Worm (Caenorhabditis elegans) whole organism, early embryonic: ENCODE results near the gene fbxa-213.

Experiments
- B0310.2 ChIP-seq: sonication (generic microtip); optimal IDR thresholded peaks from 2 replicates; lab custom pipeline; 2016; ENCODE audit warnings: mild to moderate bottlenecking, missing genetic modification characterization, missing compliant biosample characterization
- ama-1 ChIP-seq: fragments of 150-350 bp; optimal IDR thresholded peaks from 2 replicates; lab custom pipeline; 2014
- ceh-36 ChIP-seq: sonication (generic microtip); optimal IDR thresholded peaks from 2 replicates; lab custom pipeline; 2016; ENCODE audit warnings: missing genetic modification characterization, inconsistent platforms, missing compliant biosample characterization
- hmbx-1 ChIP-seq: sonication (generic microtip); optimal IDR thresholded peaks from 2 replicates; lab custom pipeline; 2016; ENCODE audit warnings: mild to moderate bottlenecking, missing genetic modification characterization, missing compliant biosample characterization
- sea-1 ChIP-seq: fragments of 200-800 bp; sonication (Bioruptor generic); conservative IDR thresholded peaks from 2 replicates; pipeline ENCODE4 v1.3.6; 2022; ENCODE audit warnings: missing genetic modification characterization, missing compliant biosample characterization
- tbx-11 ChIP-seq: fragments of 200-800 bp; sonication (Bioruptor generic); IDR thresholded peaks from 2 replicates; pipeline ENCODE4 v1.3.6; 2022; ENCODE audit warnings: missing genetic modification characterization, missing compliant biosample characterization
- tbx-37 ChIP-seq: fragments of 200-800 bp; sonication (Bioruptor generic); conservative IDR thresholded peaks from 2 replicates; pipeline ENCODE4 v1.3.6; 2022; ENCODE audit warnings: missing genetic modification reagents, missing genetic modification characterization, missing compliant biosample characterization
- tra-4 ChIP-seq: sonication (generic microtip); optimal IDR thresholded peaks from 2 replicates; lab custom pipeline; 2017; ENCODE audit warnings: missing genetic modification characterization, missing compliant biosample characterization

DNA sequence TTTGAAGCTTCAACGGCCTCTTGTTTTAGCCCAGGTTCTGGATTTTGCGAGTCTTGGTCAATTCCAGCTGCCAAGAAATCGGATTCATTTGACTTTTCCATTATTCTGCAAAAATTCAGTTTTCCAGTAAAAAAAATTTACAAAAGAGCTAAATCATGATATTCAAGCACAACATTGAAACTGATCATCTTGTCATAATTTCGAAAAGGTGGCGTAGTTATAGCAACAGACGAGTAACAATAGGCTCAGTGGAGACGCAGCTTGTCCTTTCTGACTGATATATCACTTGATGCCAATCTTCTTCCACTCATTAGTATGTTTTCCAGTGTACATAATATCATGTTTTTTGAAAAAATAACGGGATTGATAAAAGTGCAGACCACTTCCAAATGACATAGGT lies at the start of gene fbxa-213:
- TF ChIP-seq ama-1 (lab: Kevin White, UChicago) (no peak), sea-1 (GFP tag; lab: Robert Waterston, UW) (no peak), tbx-37 (GFP tag; lab: Robert Waterston, UW) (no peak), ceh-36 (tag; lab: Kevin White, UChicago) (no peak), hmbx-1 (tag; lab: Kevin White, UChicago) (no peak), B0310.2 (no peak), tra-4 (tag; lab: Kevin White, UChicago) (no peak), tbx-11 (no peak)
